Worm (Caenorhabditis elegans) whole organism, L4 larva: ENCODE data around the gene C44F1.1.
A peak's percentile ranks its signal among the peaks of the same experiment; 100 is the strongest.

Source experiments
- D1046.2 ChIP-seq: fragments of 200-800 bp; sonication (Bioruptor generic); IDR thresholded peaks from 2 replicates; pipeline ENCODE4 v1.3.6; 2022; ENCODE audit warnings: missing genetic modification characterization, missing compliant biosample characterization
- R02D3.7 ChIP-seq: fragments of 150-350 bp; sonication (generic microtip); optimal IDR thresholded peaks from 3 replicates; lab custom pipeline; 2014; ENCODE audit warnings: missing biosample characterization, missing genetic modification characterization
- Y75B8A.6 ChIP-seq: fragments of 200-800 bp; sonication (Bioruptor generic); IDR thresholded peaks from 2 replicates; pipeline ENCODE4 v1.3.6; 2022; ENCODE audit warnings: missing genetic modification reagents, missing genetic modification characterization, missing compliant biosample characterization
- ceh-44 ChIP-seq: fragments of 200-800 bp; sonication (Bioruptor generic); IDR thresholded peaks from 2 replicates; pipeline ENCODE4 v1.3.6; 2022; ENCODE audit warnings: missing genetic modification reagents, missing genetic modification characterization, missing compliant biosample characterization
- ceh-62 ChIP-seq: sonication (generic microtip); optimal IDR thresholded peaks from 2 replicates; lab custom pipeline; 2017; ENCODE audit warnings: missing biosample characterization, missing genetic modification characterization
- ctbp-1 ChIP-seq: fragments of 200-800 bp; sonication (Bioruptor generic); IDR thresholded peaks from 2 replicates; pipeline ENCODE4 v1.3.6; 2022; ENCODE audit warnings: missing genetic modification reagents, missing genetic modification characterization, missing compliant biosample characterization
- daf-12 ChIP-seq: fragments of 150-350 bp; optimal IDR thresholded peaks from 2 replicates; lab custom pipeline; 2014; ENCODE audit warnings: missing biosample characterization, missing genetic modification reagents, missing genetic modification characterization
- daf-16 ChIP-seq, 3 experiments: sonication (generic microtip); optimal IDR thresholded peaks; 2 replicates each; lab custom pipeline; 2016 to 2017; ENCODE audit warnings: missing genetic modification characterization in 3 of 3, missing genetic modification reagents in 3 of 3, mild to moderate bottlenecking in 2 of 3, missing compliant biosample characterization in 2 of 3, missing biosample characterization in 1 of 3, moderate library complexity in 1 of 3
- dmd-6 ChIP-seq: fragments of 200-800 bp; sonication (Bioruptor generic); IDR thresholded peaks from 2 replicates; pipeline ENCODE4 v1.3.6; 2022; ENCODE audit warnings: missing genetic modification reagents, missing genetic modification characterization, missing compliant biosample characterization
- dmd-9 ChIP-seq: fragments of 200-800 bp; sonication (Bioruptor generic); IDR thresholded peaks from 2 replicates; pipeline ENCODE4 v1.3.6; 2022; ENCODE audit warnings: missing genetic modification reagents, missing genetic modification characterization, missing compliant biosample characterization
- dve-1 ChIP-seq: sonication (generic microtip); optimal IDR thresholded peaks from 2 replicates; lab custom pipeline; 2017; ENCODE audit warnings: antibody characterized with exemption, mild to moderate bottlenecking, missing genetic modification characterization, missing compliant biosample characterization; ENCODE audit not compliant: insufficient read depth
- gei-8 ChIP-seq: fragments of 200-800 bp; sonication (Bioruptor generic); optimal IDR thresholded peaks from 2 replicates; lab custom pipeline; 2018; ENCODE audit warnings: mild to moderate bottlenecking, missing genetic modification characterization, missing compliant biosample characterization
- hif-1 ChIP-seq, 2 experiments: sonication (generic microtip); optimal IDR thresholded peaks; 2 replicates each; lab custom pipeline; 2016 to 2017; ENCODE audit warnings: missing compliant biosample characterization in 2 of 2, missing genetic modification characterization in 2 of 2, missing genetic modification reagents in 2 of 2, missing genotype in 2 of 2, mild to moderate bottlenecking in 1 of 2
- hlh-11 ChIP-seq: fragments of 200-800 bp; sonication (Bioruptor generic); optimal IDR thresholded peaks from 2 replicates; lab custom pipeline; 2018; ENCODE audit warnings: mild to moderate bottlenecking, missing genetic modification characterization, missing compliant biosample characterization
- hlh-30 ChIP-seq: sonication (generic microtip); optimal IDR thresholded peaks from 2 replicates; lab custom pipeline; 2017; ENCODE audit warnings: antibody characterized with exemption, mild to moderate bottlenecking, missing genetic modification characterization, missing compliant biosample characterization; ENCODE audit not compliant: insufficient read depth
- jun-1 ChIP-seq: fragments of 150-350 bp; optimal IDR thresholded peaks from 2 replicates; lab custom pipeline; 2014; ENCODE audit warnings: missing biosample characterization, missing genetic modification reagents, missing genetic modification characterization
- lin-15B ChIP-seq: fragments of 150-350 bp; sonication (generic microtip); optimal IDR thresholded peaks from 3 replicates; lab custom pipeline; 2014; ENCODE audit warnings: missing biosample characterization, missing genetic modification characterization
- lin-29 ChIP-seq: fragments of 200-800 bp; sonication (Bioruptor generic); IDR thresholded peaks from 2 replicates; pipeline ENCODE4 v1.3.6; 2022; ENCODE audit warnings: missing genetic modification reagents, missing genetic modification characterization, missing compliant biosample characterization
- lin-39 ChIP-seq: fragments of 150-350 bp; optimal IDR thresholded peaks from 2 replicates; lab custom pipeline; 2014; ENCODE audit warnings: missing biosample characterization, missing genetic modification reagents, missing genetic modification characterization
- lsy-2 ChIP-seq, 2 experiments: fragments of 150-350 bp in 1 of 2; sonication (generic microtip) in 1 of 2; optimal IDR thresholded peaks; 2 replicates each; lab custom pipeline; 2014 to 2017; ENCODE audit warnings: missing biosample characterization in 2 of 2, missing genetic modification characterization in 2 of 2
- madf-5 ChIP-seq, 2 experiments: fragments of 200-800 bp; sonication (Bioruptor generic); IDR thresholded peaks; 2 replicates each; pipeline ENCODE4 v1.3.6; 2022; ENCODE audit warnings: missing compliant biosample characterization in 2 of 2, missing genetic modification characterization in 2 of 2
- mdt-29 ChIP-seq: fragments of 200-800 bp; sonication (Bioruptor generic); IDR thresholded peaks from 2 replicates; pipeline ENCODE4 v1.3.6; 2022; ENCODE audit warnings: missing genetic modification reagents, missing genetic modification characterization, missing compliant biosample characterization
- mxl-3 ChIP-seq: fragments of 200-800 bp; sonication (Bioruptor generic); optimal IDR thresholded peaks from 2 replicates; lab custom pipeline; 2018; ENCODE audit warnings: mild to moderate bottlenecking, missing genetic modification characterization, missing compliant biosample characterization
- nhr-11 ChIP-seq: fragments of 150-350 bp; optimal IDR thresholded peaks from 2 replicates; lab custom pipeline; 2014; ENCODE audit warnings: missing biosample characterization, missing genetic modification characterization
- nhr-25 ChIP-seq: sonication (generic microtip); optimal IDR thresholded peaks from 2 replicates; lab custom pipeline; 2017; ENCODE audit warnings: missing genetic modification characterization, mild to moderate bottlenecking, missing compliant biosample characterization, antibody characterized with exemption, moderate library complexity, borderline replicate concordance; ENCODE audit not compliant: insufficient read depth
- nhr-28 ChIP-seq: fragments of 150-350 bp; optimal IDR thresholded peaks from 2 replicates; lab custom pipeline; 2014; ENCODE audit warnings: missing biosample characterization, missing genetic modification characterization
- nhr-48 ChIP-seq: sonication (generic microtip); optimal IDR thresholded peaks from 2 replicates; lab custom pipeline; 2016; ENCODE audit warnings: mild to moderate bottlenecking, missing genetic modification characterization, missing compliant biosample characterization
- nhr-77 ChIP-seq: fragments of 150-350 bp; optimal IDR thresholded peaks from 2 replicates; lab custom pipeline; 2014; ENCODE audit warnings: missing biosample characterization, missing genetic modification characterization
- pqm-1 ChIP-seq: sonication (generic microtip); optimal IDR thresholded peaks from 2 replicates; lab custom pipeline; 2017; ENCODE audit warnings: missing biosample characterization, missing genetic modification characterization
- set-16 ChIP-seq: fragments of 200-800 bp; sonication (Bioruptor generic); IDR thresholded peaks from 2 replicates; pipeline ENCODE4 v1.3.6; 2022; ENCODE audit warnings: missing genetic modification reagents, missing genetic modification characterization, missing compliant biosample characterization
- skn-1 ChIP-seq: fragments of 150-350 bp; optimal IDR thresholded peaks from 2 replicates; lab custom pipeline; 2014; ENCODE audit warnings: missing biosample characterization, missing genetic modification characterization
- snpc-4 ChIP-seq: fragments of 150-350 bp; optimal IDR thresholded peaks from 2 replicates; lab custom pipeline; 2014; ENCODE audit warnings: missing biosample characterization, missing genetic modification characterization
- unc-39 ChIP-seq: sonication (generic microtip); optimal IDR thresholded peaks from 2 replicates; lab custom pipeline; 2017; ENCODE audit warnings: missing biosample characterization, missing genetic modification characterization
- unc-62 ChIP-seq, 3 experiments: fragments of 150-350 bp in 1 of 3; sonication (generic microtip); optimal IDR thresholded peaks in 2 of 3; peaks in 1 of 3; 1 replicate in 1 of 3; 2 replicates in 2 of 3; lab custom pipeline; 2014 to 2017; ENCODE audit warnings: missing biosample characterization in 3 of 3, missing genetic modification characterization in 3 of 3, missing genetic modification reagents in 3 of 3, missing genotype in 1 of 3
- zag-1 ChIP-seq: fragments of 150-350 bp; optimal IDR thresholded peaks from 2 replicates; lab custom pipeline; 2014; ENCODE audit warnings: missing biosample characterization, missing genetic modification characterization
- zfp-2 ChIP-seq: sonication (generic microtip); optimal IDR thresholded peaks from 2 replicates; lab custom pipeline; 2016; ENCODE audit warnings: mild to moderate bottlenecking, missing genetic modification characterization, missing compliant biosample characterization

Gene C44F1.1

DNA sequence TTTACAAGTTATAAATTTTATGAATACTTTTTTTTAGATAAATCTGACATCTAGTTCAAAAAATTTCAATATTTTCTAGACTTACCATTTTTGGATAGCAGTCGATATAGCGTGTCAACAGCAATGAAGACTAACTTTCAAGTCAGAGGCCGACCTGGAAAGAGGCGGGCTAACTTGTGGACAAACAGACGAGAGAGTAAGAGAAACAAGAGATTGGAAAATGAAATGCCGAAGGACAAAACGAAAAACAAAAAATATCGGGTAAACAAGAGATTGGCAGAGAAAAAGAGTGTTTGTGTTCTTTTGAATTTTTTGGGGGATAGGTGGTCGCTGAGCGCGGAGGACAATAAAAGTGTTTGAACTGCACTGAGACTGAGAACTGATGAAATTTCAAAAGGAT lies 7.8 kb upstream of the C44F1.1 start, which contains the start of gene lec-4 (continued):
- TF ChIP-seq lin-15B, result no peak
- TF ChIP-seq dve-1 (tag; lab: Kevin White, UChicago), result peak; percentile 76
- TF ChIP-seq lsy-2 (tag; optimal IDR thresholded peaks at IDR 0.05; lab: Kevin White, UChicago), result peak; percentile 24 to 53
- TF ChIP-seq nhr-48 (tag; lab: Kevin White, UChicago), result no peak
- TF ChIP-seq nhr-77, result no peak
- TF ChIP-seq zfp-2, result no peak
- no peak for TF ChIP-seq mdt-29 (GFP tag; lab: Robert Waterston, UW)
- TF ChIP-seq ctbp-1 (GFP tag; lab: Robert Waterston, UW), result no peak
- TF ChIP-seq nhr-11 (tag; lab: Kevin White, UChicago), result peak; percentile 69
- TF ChIP-seq D1046.2 (GFP tag; lab: Robert Waterston, UW), result no peak
- peak; percentile 36 for TF ChIP-seq nhr-25 (tag; lab: Kevin White, UChicago)
- no peak for TF ChIP-seq daf-12 (tag; lab: Kevin White, UChicago)
- no peak for TF ChIP-seq ceh-44 (GFP tag; lab: Robert Waterston, UW)

- peak; percentile 42 for TF ChIP-seq set-16
Measured at ce11 chrIII:3770370-3770769, 5.0 kb upstream of the C44F1.1 start.

DNA sequence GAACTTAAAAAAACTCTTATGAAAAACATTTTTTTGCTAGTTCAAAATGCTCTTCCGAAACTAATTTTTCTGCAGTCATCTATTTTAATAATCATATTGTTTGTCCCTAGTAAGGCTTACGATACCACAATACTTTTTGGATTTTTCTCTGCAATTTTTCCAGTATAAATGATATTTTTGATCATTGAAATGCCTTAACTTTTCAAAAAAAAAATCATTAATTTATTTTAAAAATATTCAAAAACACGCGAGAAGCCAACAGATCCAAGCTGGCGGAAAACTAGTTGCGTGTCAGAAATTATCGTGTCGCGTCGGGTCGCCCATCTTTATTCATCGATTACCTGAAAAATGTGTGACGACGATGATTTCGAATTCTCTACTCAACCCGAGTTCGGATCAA lies 2.8 kb upstream of the C44F1.1 start, which contains the start of gene gmeb-3:
TSS of gene gmeb-3 (plus strand) at position 301 of the 400 bp plus-strand sequence.
- TF ChIP-seq R02D3.7, result no peak
- TF ChIP-seq hif-1 (tag; optimal IDR thresholded peaks at IDR 0.05; lab: Kevin White, UChicago), result no peak
- TF ChIP-seq ctbp-1 (GFP tag; lab: Robert Waterston, UW), result no peak
- no peak for TF ChIP-seq Y75B8A.6 (GFP tag; lab: Robert Waterston, UW)
- TF ChIP-seq dmd-6 (GFP tag; lab: Robert Waterston, UW), result no peak
- TF ChIP-seq snpc-4 (tag; lab: Kevin White, UChicago), result no peak
- no peak for TF ChIP-seq pqm-1 (tag; lab: Kevin White, UChicago)
- no peak for TF ChIP-seq zag-1
- TF ChIP-seq unc-39 (tag; lab: Kevin White, UChicago), result no peak
- TF ChIP-seq lin-39 (tag; lab: Kevin White, UChicago), result no peak
- no peak for TF ChIP-seq hlh-11
- TF ChIP-seq nhr-48 (tag; lab: Kevin White, UChicago), result no peak
- TF ChIP-seq unc-62 (GFP tag; optimal IDR thresholded peaks at IDR 0.05 in 1 of 2; lab: Kevin White, UChicago), result no peak
- TF ChIP-seq unc-62 (tag; optimal IDR thresholded peaks at IDR 0.05; lab: Kevin White, UChicago), result no peak
- TF ChIP-seq lin-29 (GFP tag; lab: Robert Waterston, UW), result no peak
- no peak for TF ChIP-seq jun-1 (tag; lab: Kevin White, UChicago)
- no peak for TF ChIP-seq madf-5 (GFP tag; IDR thresholded peaks at IDR 0.05; lab: Robert Waterston, UW)
- TF ChIP-seq nhr-11 (tag; lab: Kevin White, UChicago), result no peak
- TF ChIP-seq set-16, result no peak
- no peak for TF ChIP-seq ceh-62 (tag; lab: Kevin White, UChicago)
- no peak for TF ChIP-seq dmd-9 (GFP tag; lab: Robert Waterston, UW)
- TF ChIP-seq, all 104 proteins: peak for 0

- TF ChIP-seq dve-1 (tag; lab: Kevin White, UChicago), result peak; percentile 40
- TF ChIP-seq nhr-77, result no peak
- TF ChIP-seq daf-16 (GFP tag; optimal IDR thresholded peaks at IDR 0.05; lab: Kevin White, UChicago), result no peak
- TF ChIP-seq daf-16 (tag; optimal IDR thresholded peaks at IDR 0.05; lab: Kevin White, UChicago), result peak; percentile 10
Measured at ce11 chrIII:3764584-3764983, 776 bp downstream of the C44F1.1 start.

- no peak for TF ChIP-seq daf-16 (GFP tag; optimal IDR thresholded peaks at IDR 0.05; lab: Kevin White, UChicago)
- peak; percentile 9 for TF ChIP-seq daf-16 (tag; optimal IDR thresholded peaks at IDR 0.05; lab: Kevin White, UChicago)
- TF ChIP-seq mxl-3, result peak; percentile 15
- TF ChIP-seq hlh-11, result peak; percentile 72
- TF ChIP-seq skn-1 (tag; lab: Kevin White, UChicago), result no peak
- peak; percentile 77 for TF ChIP-seq pqm-1 (tag; lab: Kevin White, UChicago)
- TF ChIP-seq nhr-28, result peak; percentile 77
- TF ChIP-seq hlh-30, result peak; percentile 11
- no peak for TF ChIP-seq gei-8 (GFP tag; lab: Kevin White, UChicago)
- TF ChIP-seq lin-39 (tag; lab: Kevin White, UChicago), result no peak
- TF ChIP-seq dmd-6 (GFP tag; lab: Robert Waterston, UW), result peak; percentile 63
- TF ChIP-seq hif-1 (tag; optimal IDR thresholded peaks at IDR 0.05; lab: Kevin White, UChicago), result no peak
- peak; percentile 43 for TF ChIP-seq nhr-77
Measured at ce11 chrIII:3764043-3764442, 1.3 kb downstream of the C44F1.1 start.
